Fruit fly (Drosophila melanogaster) whole organism, wandering third instar larva: ENCODE data around the gene Abi.

Source experiments
- Abd-B ChIP-seq: fragments of >200 bp; optimal IDR thresholded peaks from 2 replicates; lab custom pipeline; 2017; ENCODE audit warnings: missing biosample characterization, missing genetic modification characterization
- CG32264 ChIP-seq: fragments of 200-800 bp; sonication (Bioruptor generic); optimal IDR thresholded peaks from 2 replicates; lab custom pipeline; 2016; ENCODE audit warnings: missing biosample characterization, missing genetic modification characterization
- CG9705 ChIP-seq: fragments of 200-800 bp; sonication (Bioruptor generic); optimal IDR thresholded peaks from 2 replicates; lab custom pipeline; 2018; ENCODE audit warnings: missing biosample characterization, mild to moderate bottlenecking, missing genetic modification characterization
- CrebA ChIP-seq: fragments of 200-800 bp; sonication (Bioruptor generic); optimal IDR thresholded peaks from 2 replicates; lab custom pipeline; 2016; ENCODE audit warnings: missing biosample characterization, mild to moderate bottlenecking, missing genetic modification characterization, borderline replicate concordance
- Dfd ChIP-seq: fragments of >200 bp; optimal IDR thresholded peaks from 2 replicates; lab custom pipeline; 2017; ENCODE audit warnings: missing biosample characterization, missing genetic modification characterization
- Dif ChIP-seq: fragments of 200-275, 200-300 bp; sonication (Bioruptor generic); optimal IDR thresholded peaks from 2 replicates; lab custom pipeline; 2018; ENCODE audit warnings: missing biosample characterization, missing genetic modification characterization; ENCODE audit not compliant: partially characterized antibody
- GATAd ChIP-seq: sonication (Bioruptor generic); optimal IDR thresholded peaks from 2 replicates; lab custom pipeline; 2016; ENCODE audit warnings: missing biosample characterization, missing genetic modification characterization
- HLH106 ChIP-seq: fragments of 200-800 bp; optimal IDR thresholded peaks from 3 replicates; lab custom pipeline; 2019; ENCODE audit warnings: missing biosample characterization, mild to moderate bottlenecking, missing genetic modification characterization, moderate library complexity
- Hnf4 ChIP-seq: fragments of 200-800 bp; sonication (Bioruptor generic); optimal IDR thresholded peaks from 2 replicates; lab custom pipeline; 2016; ENCODE audit warnings: missing biosample characterization, mild to moderate bottlenecking, missing genetic modification characterization
- Hr78 ChIP-seq: fragments of >200 bp; optimal IDR thresholded peaks from 2 replicates; lab custom pipeline; 2017; ENCODE audit warnings: missing biosample characterization, missing genetic modification characterization
- Hr83 ChIP-seq: fragments of 200-300 bp; sonication (Bioruptor generic); optimal IDR thresholded peaks from 2 replicates; lab custom pipeline; 2016; ENCODE audit warnings: missing biosample characterization, mild to moderate bottlenecking, missing genetic modification characterization, moderate library complexity; ENCODE audit not compliant: poor library complexity, severe bottlenecking
- Mio ChIP-seq: sonication (Bioruptor generic); optimal IDR thresholded peaks from 2 replicates; lab custom pipeline; 2016; ENCODE audit warnings: missing biosample characterization, missing genetic modification characterization
- Myc ChIP-seq: fragments of >200 bp; optimal IDR thresholded peaks from 2 replicates; lab custom pipeline; 2017
- N ChIP-seq: fragments of >200 bp; optimal IDR thresholded peaks from 2 replicates; lab custom pipeline; 2018; ENCODE audit warnings: missing biosample characterization, missing external identifiers, missing genetic modification characterization
- OdsH ChIP-seq: fragments of 200-800 bp; sonication (Bioruptor generic); optimal IDR thresholded peaks from 2 replicates; lab custom pipeline; 2016; ENCODE audit warnings: missing biosample characterization, mild to moderate bottlenecking, missing genetic modification characterization
- Rel ChIP-seq, 2 experiments: fragments of 200-800 bp; sonication (Bioruptor generic) in 1 of 2; optimal IDR thresholded peaks; 2 replicates in 1 of 2; 3 replicates in 1 of 2; lab custom pipeline; 2016 to 2019; ENCODE audit warnings: mild to moderate bottlenecking in 2 of 2, missing biosample characterization in 2 of 2, missing genetic modification characterization in 2 of 2, moderate library complexity in 1 of 2
- Sp1 ChIP-seq: fragments of 200-800 bp; sonication (Bioruptor generic); optimal IDR thresholded peaks from 3 replicates; lab custom pipeline; 2019; ENCODE audit warnings: missing biosample characterization, mild to moderate bottlenecking, missing genetic modification characterization, moderate library complexity
- Vsx2 ChIP-seq: fragments of 200-300, 225-300 bp; sonication (Bioruptor generic); optimal IDR thresholded peaks from 2 replicates; lab custom pipeline; 2018; ENCODE audit warnings: missing biosample characterization, missing genetic modification characterization; ENCODE audit not compliant: partially characterized antibody
- br ChIP-seq: fragments of 200-800 bp; sonication (Bioruptor generic); optimal IDR thresholded peaks from 2 replicates; lab custom pipeline; 2016; ENCODE audit warnings: missing biosample characterization, missing genetic modification characterization
- brk ChIP-seq: fragments of 200-800 bp; sonication (Bioruptor generic); optimal IDR thresholded peaks from 2 replicates; lab custom pipeline; 2016; ENCODE audit warnings: missing biosample characterization, mild to moderate bottlenecking, missing genetic modification characterization
- dl ChIP-seq, 2 experiments: fragments of 175-275, 200-275 bp in 1 of 2; fragments of 200-275 bp in 1 of 2; sonication (Bioruptor generic); optimal IDR thresholded peaks; lab custom pipeline; 2018; ENCODE audit warnings: mild to moderate bottlenecking in 2 of 2, missing biosample characterization in 2 of 2, missing genetic modification characterization in 2 of 2, moderate library complexity in 2 of 2; ENCODE audit not compliant: partially characterized antibody in 2 of 2, insufficient read depth in 1 of 2
- dmrt93B ChIP-seq: fragments of 200-800 bp; sonication (Bioruptor generic); optimal IDR thresholded peaks from 2 replicates; lab custom pipeline; 2018; ENCODE audit warnings: missing biosample characterization, mild to moderate bottlenecking, missing genetic modification characterization
- dsf ChIP-seq: sonication (Bioruptor generic); optimal IDR thresholded peaks from 2 replicates; lab custom pipeline; 2016; ENCODE audit warnings: missing biosample characterization, missing genetic modification characterization, borderline replicate concordance
- ey ChIP-seq: fragments of 200-800 bp; sonication (Bioruptor generic); optimal IDR thresholded peaks from 2 replicates; lab custom pipeline; 2016; ENCODE audit warnings: missing biosample characterization, missing genetic modification characterization
- foxo ChIP-seq, 2 experiments: fragments of 200-800 bp; sonication (Bioruptor generic); optimal IDR thresholded peaks; 2 replicates in 1 of 2; 3 replicates in 1 of 2; lab custom pipeline; 2016 to 2017; ENCODE audit warnings: missing biosample characterization in 2 of 2, missing genetic modification characterization in 2 of 2
- fru ChIP-seq: fragments of 200-800 bp; sonication (Bioruptor generic); optimal IDR thresholded peaks from 3 replicates; lab custom pipeline; 2016; ENCODE audit warnings: missing biosample characterization, mild to moderate bottlenecking, missing genetic modification characterization
- h ChIP-seq: fragments of 200-800 bp; sonication (Bioruptor generic); optimal IDR thresholded peaks from 3 replicates; lab custom pipeline; 2016; ENCODE audit warnings: missing biosample characterization, mild to moderate bottlenecking, missing genetic modification characterization
- jim ChIP-seq: fragments of 175-275, 200-325 bp; sonication (Bioruptor generic); optimal IDR thresholded peaks from 2 replicates; lab custom pipeline; 2016; ENCODE audit warnings: missing biosample characterization, mild to moderate bottlenecking, missing genetic modification characterization
- lola ChIP-seq: fragments of >200 bp; optimal IDR thresholded peaks from 2 replicates; lab custom pipeline; 2017; ENCODE audit warnings: missing biosample characterization, missing genetic modification characterization
- pan ChIP-seq: fragments of >200 bp; optimal IDR thresholded peaks from 2 replicates; lab custom pipeline; 2017
- psq ChIP-seq: fragments of 200-800 bp; sonication (Bioruptor generic); optimal IDR thresholded peaks from 3 replicates; lab custom pipeline; 2017; ENCODE audit warnings: missing biosample characterization, mild to moderate bottlenecking, missing genetic modification characterization, moderate library complexity
- rgr ChIP-seq: fragments of 200-800 bp; sonication (Bioruptor generic); optimal IDR thresholded peaks from 3 replicates; lab custom pipeline; 2016; ENCODE audit warnings: missing biosample characterization, mild to moderate bottlenecking, missing genetic modification characterization
- sage ChIP-seq: fragments of 200-800 bp; sonication (Bioruptor generic); optimal IDR thresholded peaks from 2 replicates; lab custom pipeline; 2016; ENCODE audit warnings: missing biosample characterization, mild to moderate bottlenecking, missing genetic modification characterization
- sv ChIP-seq: fragments of 200-800 bp; sonication (Bioruptor generic); optimal IDR thresholded peaks from 3 replicates; lab custom pipeline; 2016; ENCODE audit warnings: missing biosample characterization, missing genetic modification characterization
- tai ChIP-seq: sonication (Bioruptor generic); optimal IDR thresholded peaks from 2 replicates; lab custom pipeline; 2016; ENCODE audit warnings: missing biosample characterization, missing genetic modification characterization
- usp ChIP-seq: fragments of >200 bp; optimal IDR thresholded peaks from 2 replicates; lab custom pipeline; 2017; ENCODE audit warnings: missing biosample characterization, missing genetic modification characterization
- woc ChIP-seq: sonication (Bioruptor generic); optimal IDR thresholded peaks from 2 replicates; lab custom pipeline; 2016; ENCODE audit warnings: missing biosample characterization, mild to moderate bottlenecking, missing genetic modification characterization

Gene Abi

dm6 chr3R:14122347-14122812 lies at the start of gene Abi, which contains the start of gene twf:
TSS of gene Abi (minus strand) at chr3R:14122420.
TSS of gene twf (plus strand) at chr3R:14122654.
- TF ChIP-seq tai (GFP tag; lab: Kevin White, UChicago) (no peak), pan (no peak), ey (GFP tag; lab: Kevin White, UChicago) (peak; percentile 66), Dfd (GFP tag; lab: Kevin White, UChicago) (no peak), Hr83 (GFP tag; lab: Kevin White, UChicago) (peak; percentile 84), GATAd (GFP tag; lab: Kevin White, UChicago) (peak; percentile 68), Dif (no peak), psq (GFP tag; lab: Kevin White, UChicago) (peak; percentile 68), rgr (GFP tag; lab: Kevin White, UChicago) (peak; percentile 78), CrebA (GFP tag; lab: Kevin White, UChicago) (no peak), foxo (GFP tag; optimal IDR thresholded peaks at IDR 0.05; lab: Kevin White, UChicago) (peak in 1 of 2 experiments; percentile 84), lola (GFP tag; lab: Kevin White, UChicago) (no peak), jim (GFP tag; lab: Kevin White, UChicago) (no peak), dsf (GFP tag; lab: Kevin White, UChicago) (peak; percentile 76), Mio (GFP tag; lab: Kevin White, UChicago) (no peak), Myc (lab: Kevin White, UChicago) (peak; percentile 84), Hnf4 (no peak), Sp1 (GFP tag; lab: Kevin White, UChicago) (no peak), Vsx2 (GFP tag; lab: Kevin White, UChicago) (no peak), dl (GFP tag; optimal IDR thresholded peaks at IDR 0.05; lab: Kevin White, UChicago; ENCODE audit: insufficient read depth in 1 of 2, partially characterized antibody in 2 of 2) (no peak), brk (GFP tag; lab: Kevin White, UChicago) (no peak), Hr78 (no peak), CG32264 (GFP tag; lab: Kevin White, UChicago) (peak; percentile 21), dmrt93B (peak; percentile 57), CG9705 (peak; percentile 51), N (GFP tag; lab: Kevin White, UChicago) (no peak), Abd-B (GFP tag; lab: Kevin White, UChicago) (no peak), woc (peak; percentile 16), Rel (GFP tag; optimal IDR thresholded peaks at IDR 0.05; lab: Kevin White, UChicago) (no peak), Rel (tag; optimal IDR thresholded peaks at IDR 0.05; lab: Kevin White, UChicago) (peak; percentile 92), usp (GFP tag; lab: Kevin White, UChicago) (no peak), br (peak; percentile 63), OdsH (GFP tag; lab: Kevin White, UChicago) (peak; percentile 68), h (GFP tag; lab: Kevin White, UChicago) (peak; percentile 80), fru (GFP tag; lab: Kevin White, UChicago) (peak; percentile 68), sv (GFP tag; lab: Kevin White, UChicago) (peak; percentile 86), sage (peak; percentile 56), HLH106 (tag; lab: Kevin White, UChicago) (peak; percentile 65)

dm6 chr3R:14162176-14162759 lies 40.0 kb upstream of the Abi start, which contains the start of gene CG3199:
TSS of gene CG3199 (plus strand) at chr3R:14162709.
- TF ChIP-seq CG32264 (GFP tag; lab: Kevin White, UChicago) (no peak), CrebA (GFP tag; lab: Kevin White, UChicago) (no peak), Vsx2 (GFP tag; lab: Kevin White, UChicago) (no peak), brk (GFP tag; lab: Kevin White, UChicago) (no peak), Myc (lab: Kevin White, UChicago) (no peak), rgr (GFP tag; lab: Kevin White, UChicago) (no peak), usp (GFP tag; lab: Kevin White, UChicago) (no peak), Hnf4 (no peak)
- TF ChIP-seq, all 38 proteins: peak for 0
